Fruit fly (Drosophila melanogaster) whole organism, embryonic: ENCODE results near the gene CG7173.

Experiments used
- Adf1 ChIP-seq: fragments of 200-800 bp; sonication (Bioruptor generic); IDR thresholded peaks from 2 replicates; pipeline ENCODE4 v1.3.6; 2022; ENCODE audit warnings: missing biosample characterization, missing genetic modification characterization
- Atf3 ChIP-seq: fragments of 200-800 bp; sonication (Bioruptor generic); optimal IDR thresholded peaks from 3 replicates; lab custom pipeline; 2016; ENCODE audit warnings: missing biosample characterization, missing genetic modification characterization
- CG10543 ChIP-seq: fragments of 200-800 bp; sonication (Bioruptor generic); optimal IDR thresholded peaks from 3 replicates; lab custom pipeline; 2017; ENCODE audit warnings: missing biosample characterization, mild to moderate bottlenecking, missing genetic modification characterization, moderate library complexity
- CG11504 ChIP-seq: fragments of 200-800 bp; sonication (Bioruptor generic); optimal IDR thresholded peaks from 3 replicates; lab custom pipeline; 2019; ENCODE audit warnings: missing biosample characterization, mild to moderate bottlenecking, missing genetic modification characterization, moderate library complexity
- CG12155 ChIP-seq: fragments of 200-800 bp; sonication (Bioruptor generic); optimal IDR thresholded peaks from 3 replicates; lab custom pipeline; 2016; ENCODE audit warnings: missing biosample characterization, missing genetic modification characterization
- CG12236 ChIP-seq: fragments of 200-800 bp; sonication (Bioruptor generic); optimal IDR thresholded peaks from 2 replicates; lab custom pipeline; 2016; ENCODE audit warnings: missing biosample characterization, missing genetic modification characterization
- CG13624 ChIP-seq: fragments of 200-800 bp; sonication (Bioruptor generic); optimal IDR thresholded peaks from 2 replicates; lab custom pipeline; 2016; ENCODE audit warnings: missing biosample characterization, missing genetic modification characterization
- CG14860 ChIP-seq: fragments of 200-800 bp; sonication (Bioruptor generic); IDR thresholded peaks from 3 replicates; pipeline ENCODE4 v1.3.6; 2022; ENCODE audit warnings: missing biosample characterization, missing genetic modification characterization; ENCODE audit not compliant: partially characterized antibody
- CG15269 ChIP-seq: fragments of 200-800 bp; sonication (Bioruptor generic); optimal IDR thresholded peaks from 2 replicates; lab custom pipeline; 2018; ENCODE audit warnings: missing biosample characterization, mild to moderate bottlenecking, missing genetic modification characterization, moderate library complexity
- CG17359 ChIP-seq: fragments of 200-800 bp; sonication (Bioruptor generic); optimal IDR thresholded peaks from 3 replicates; lab custom pipeline; 2018; ENCODE audit warnings: missing biosample characterization, mild to moderate bottlenecking, missing genetic modification characterization, moderate library complexity
- CG31441 ChIP-seq: fragments of 200-800 bp; sonication (Bioruptor generic); IDR thresholded peaks from 2 replicates; pipeline ENCODE4 v1.3.6; 2022; ENCODE audit warnings: missing biosample characterization, missing genetic modification characterization
- CG3163 ChIP-seq: fragments of 200-800 bp; sonication (Bioruptor generic); optimal IDR thresholded peaks from 3 replicates; lab custom pipeline; 2016; ENCODE audit warnings: missing biosample characterization, missing genetic modification characterization
- CG34376 ChIP-seq: fragments of 200-800 bp; sonication (Bioruptor generic); optimal IDR thresholded peaks from 2 replicates; lab custom pipeline; 2018; ENCODE audit warnings: missing biosample characterization, mild to moderate bottlenecking, missing genetic modification characterization
- CG34422 ChIP-seq: fragments of 200-800 bp; sonication (Bioruptor generic); IDR thresholded peaks from 3 replicates; pipeline ENCODE4 v1.3.6; 2022; ENCODE audit warnings: missing biosample characterization, missing genetic modification characterization
- CG5953 ChIP-seq: fragments of 200-800 bp; sonication (Bioruptor generic); IDR thresholded peaks from 2 replicates; pipeline ENCODE4 v1.3.6; 2022; ENCODE audit warnings: missing biosample characterization, missing genetic modification characterization
- CG6791 ChIP-seq: fragments of 200-800 bp; sonication (Bioruptor generic); IDR thresholded peaks from 3 replicates; pipeline ENCODE4 v1.3.6; 2022; ENCODE audit warnings: missing biosample characterization, missing genetic modification characterization; ENCODE audit not compliant: partially characterized antibody
- CG8478 ChIP-seq: fragments of >200 bp; optimal IDR thresholded peaks from 2 replicates; lab custom pipeline; 2018
- CG9437 ChIP-seq: fragments of 200-800 bp; sonication (Bioruptor generic); optimal IDR thresholded peaks from 2 replicates; lab custom pipeline; 2018; ENCODE audit warnings: missing biosample characterization, mild to moderate bottlenecking, missing genetic modification characterization
- CG9727 ChIP-seq: fragments of 200-800 bp; sonication (Bioruptor generic); optimal IDR thresholded peaks from 3 replicates; lab custom pipeline; 2017; ENCODE audit warnings: missing biosample characterization, mild to moderate bottlenecking, missing genetic modification characterization
- CHES-1-like ChIP-seq: fragments of 200-800 bp; sonication (Bioruptor generic); optimal IDR thresholded peaks from 2 replicates; lab custom pipeline; 2016; ENCODE audit warnings: missing biosample characterization, missing genetic modification characterization
- D19A ChIP-seq: fragments of 200-800 bp; optimal IDR thresholded peaks from 3 replicates; lab custom pipeline; 2019; ENCODE audit warnings: missing biosample characterization, mild to moderate bottlenecking, missing genetic modification characterization, moderate library complexity
- Deaf1 ChIP-seq: fragments of 200-800 bp; optimal IDR thresholded peaks from 3 replicates; lab custom pipeline; 2019; ENCODE audit warnings: missing biosample characterization, mild to moderate bottlenecking, missing genetic modification characterization, moderate library complexity
- Dek ChIP-seq: fragments of 200-800 bp; sonication (Bioruptor generic); optimal IDR thresholded peaks from 3 replicates; lab custom pipeline; 2019; ENCODE audit warnings: missing biosample characterization, mild to moderate bottlenecking, missing genetic modification characterization, moderate library complexity
- Fer2 ChIP-seq: fragments of 200-800 bp; sonication (Bioruptor generic); optimal IDR thresholded peaks from 2 replicates; lab custom pipeline; 2018; ENCODE audit warnings: missing biosample characterization, mild to moderate bottlenecking, missing genetic modification characterization, moderate library complexity
- GATAe ChIP-seq: fragments of 200-800 bp; sonication (Bioruptor generic); conservative IDR thresholded peaks from 2 replicates; pipeline ENCODE4 v1.3.6; 2022; ENCODE audit warnings: missing biosample characterization, missing genetic modification characterization
- Hmx ChIP-seq: fragments of 200-800 bp; sonication (Bioruptor generic); optimal IDR thresholded peaks from 2 replicates; lab custom pipeline; 2016; ENCODE audit warnings: missing biosample characterization, missing genetic modification characterization
- Hr51 ChIP-seq, 2 experiments: fragments of 200-800 bp; sonication (Bioruptor generic); optimal IDR thresholded peaks; 2 replicates in 1 of 2; 3 replicates in 1 of 2; lab custom pipeline; 2016 to 2018; ENCODE audit warnings: missing biosample characterization in 2 of 2, missing genetic modification characterization in 2 of 2, mild to moderate bottlenecking in 1 of 2, moderate library complexity in 1 of 2
- Meics ChIP-seq: fragments of 200-800 bp; sonication (Bioruptor generic); optimal IDR thresholded peaks from 2 replicates; lab custom pipeline; 2017; ENCODE audit warnings: missing biosample characterization, mild to moderate bottlenecking, missing genetic modification characterization
- PHDP ChIP-seq: fragments of 200-800 bp; sonication (Bioruptor generic); optimal IDR thresholded peaks from 3 replicates; lab custom pipeline; 2018; ENCODE audit warnings: missing biosample characterization, mild to moderate bottlenecking, missing genetic modification characterization, moderate library complexity
- Trl ChIP-seq, 3 experiments: fragments of >200 bp in 2 of 3; fragments of 200-800 bp in 1 of 3; sonication (Bioruptor generic) in 1 of 3; optimal IDR thresholded peaks; 2 replicates in 1 of 3; 3 replicates in 2 of 3; lab custom pipeline; 2016 to 2017; ENCODE audit warnings: missing biosample characterization in 1 of 3, missing genetic modification characterization in 1 of 3
- ase ChIP-seq: fragments of 200-800 bp; sonication (Bioruptor generic); IDR thresholded peaks from 3 replicates; pipeline ENCODE4 v1.3.6; 2022; ENCODE audit warnings: missing biosample characterization, missing genetic modification characterization
- az2 ChIP-seq: fragments of 200-800 bp; sonication (Bioruptor generic); optimal IDR thresholded peaks from 3 replicates; lab custom pipeline; 2016; ENCODE audit warnings: missing biosample characterization, missing genetic modification characterization
- cad ChIP-seq: fragments of >200 bp; optimal IDR thresholded peaks from 2 replicates; lab custom pipeline; 2017; ENCODE audit warnings: missing biosample characterization, missing genetic modification characterization
- ci ChIP-seq: fragments of 200-800 bp; sonication (Bioruptor generic); IDR thresholded peaks from 3 replicates; pipeline ENCODE4 v1.3.6; 2022; ENCODE audit warnings: missing biosample characterization, missing genetic modification characterization
- crc ChIP-seq: fragments of 200-800 bp; sonication (Bioruptor generic); optimal IDR thresholded peaks from 2 replicates; lab custom pipeline; 2016; ENCODE audit warnings: missing biosample characterization, missing genetic modification characterization
- eve ChIP-seq, 2 experiments: fragments of >200 bp; optimal IDR thresholded peaks; 2 replicates each; lab custom pipeline; 2017; ENCODE audit warnings: missing biosample characterization in 2 of 2, missing genetic modification characterization in 2 of 2
- gcm2 ChIP-seq: fragments of 200-800 bp; sonication (Bioruptor generic); optimal IDR thresholded peaks from 2 replicates; lab custom pipeline; 2016; ENCODE audit warnings: missing biosample characterization, missing genetic modification characterization
- odd ChIP-seq: fragments of 200-800 bp; sonication (Bioruptor generic); optimal IDR thresholded peaks from 2 replicates; lab custom pipeline; 2017; ENCODE audit warnings: missing biosample characterization, mild to moderate bottlenecking, missing genetic modification characterization
- org-1 ChIP-seq: fragments of 200-800 bp; sonication (Bioruptor generic); optimal IDR thresholded peaks from 2 replicates; lab custom pipeline; 2017; ENCODE audit warnings: missing biosample characterization, missing genetic modification characterization
- pan ChIP-seq, 4 experiments: fragments of >200 bp in 3 of 4; fragments of 200-800 bp in 1 of 4; sonication (Bioruptor generic) in 1 of 4; optimal IDR thresholded peaks in 3 of 4; IDR thresholded peaks in 1 of 4; 2 replicates each; pipeline versions ENCODE4 v1.3.6 to Lab custom; 2017 to 2022; ENCODE audit warnings: missing biosample characterization in 2 of 4, missing genetic modification characterization in 2 of 4, mixed read lengths in 1 of 4
- phol ChIP-seq: fragments of 200-800 bp; sonication (Bioruptor generic); optimal IDR thresholded peaks from 3 replicates; lab custom pipeline; 2018; ENCODE audit warnings: missing biosample characterization, mild to moderate bottlenecking, missing genetic modification characterization, moderate library complexity
- ranshi ChIP-seq: fragments of 200-800 bp; sonication (Bioruptor generic); IDR thresholded peaks from 2 replicates; pipeline ENCODE4 v1.3.6; 2022; ENCODE audit warnings: missing biosample characterization, missing genetic modification characterization
- sens-2 ChIP-seq: fragments of 200-800 bp; sonication (Bioruptor generic); IDR thresholded peaks from 2 replicates; pipeline ENCODE4 v1.3.6; 2022; ENCODE audit warnings: missing biosample characterization, missing genetic modification characterization
- sr ChIP-seq: fragments of 200-800 bp; sonication (Bioruptor generic); IDR thresholded peaks from 3 replicates; pipeline ENCODE4 v1.3.6; 2022; ENCODE audit warnings: missing biosample characterization, missing genetic modification characterization
- tap ChIP-seq: fragments of 200-800 bp; optimal IDR thresholded peaks from 3 replicates; lab custom pipeline; 2019; ENCODE audit warnings: missing biosample characterization, mild to moderate bottlenecking, missing genetic modification characterization, moderate library complexity
- toy ChIP-seq: fragments of 200-800 bp; sonication (Bioruptor generic); IDR thresholded peaks from 2 replicates; pipeline ENCODE4 v1.3.6; 2022; ENCODE audit warnings: missing biosample characterization, missing genetic modification characterization
- trem ChIP-seq: fragments of 200-800 bp; optimal IDR thresholded peaks from 3 replicates; lab custom pipeline; 2019; ENCODE audit warnings: missing biosample characterization, mild to moderate bottlenecking, missing genetic modification characterization, moderate library complexity
- ttk ChIP-seq: fragments of 200-800 bp; sonication (Bioruptor generic); IDR thresholded peaks from 2 replicates; pipeline ENCODE4 v2.1.2; 2022; ENCODE audit warnings: missing biosample characterization, missing genetic modification characterization
- usp ChIP-seq: fragments of >200 bp; optimal IDR thresholded peaks from 2 replicates; lab custom pipeline; 2017; ENCODE audit warnings: missing biosample characterization, missing genetic modification characterization
- zf30C ChIP-seq: fragments of 200-800 bp; sonication (Bioruptor generic); optimal IDR thresholded peaks from 3 replicates; lab custom pipeline; 2018; ENCODE audit warnings: missing biosample characterization, mild to moderate bottlenecking, missing genetic modification characterization

Gene CG7173

DNA sequence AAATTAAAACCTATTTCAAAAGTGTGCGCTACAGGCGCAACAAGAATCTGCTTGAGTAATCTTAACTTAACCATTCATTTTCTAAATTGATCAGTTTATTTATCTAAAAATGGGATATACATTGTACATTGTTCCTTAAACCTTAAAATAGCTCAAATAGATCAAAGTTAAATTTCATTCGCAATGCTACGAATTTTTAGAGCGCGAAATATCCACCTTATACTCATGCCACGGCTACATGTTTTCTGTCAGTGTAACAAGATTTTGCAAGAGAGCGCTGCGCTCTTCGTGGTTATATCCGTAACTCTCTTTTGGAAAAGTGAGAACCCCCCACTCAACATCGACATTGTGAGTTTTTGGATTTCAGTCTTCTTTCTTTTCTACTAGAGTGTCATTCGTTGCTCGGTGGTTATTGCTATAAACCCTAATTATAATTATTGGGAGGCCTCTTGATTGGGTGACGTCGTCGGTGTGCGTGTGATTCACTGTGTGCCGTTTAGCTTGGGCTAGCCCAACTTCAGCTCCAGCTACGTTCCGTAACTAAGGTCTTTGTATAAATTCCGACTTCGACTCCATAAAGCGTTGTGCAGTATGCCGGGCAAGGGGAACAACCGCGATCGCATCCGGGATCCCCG lies 48.4 kb downstream of the CG7173 start (continued):
- no peak for TF ChIP-seq CHES-1-like (GFP tag; lab: Kevin White, UChicago)
- peak; percentile 38 for TF ChIP-seq CG17359
- no peak for TF ChIP-seq CG5953 (GFP tag; lab: Robert Waterston, UW)
- TF ChIP-seq CG14860 (GFP tag; lab: Robert Waterston, UW), result no peak
- peak; percentile 32 for TF ChIP-seq D19A
- TF ChIP-seq CG34376 (GFP tag; lab: Kevin White, UChicago), result peak; percentile 16
- no peak; the same call in 1 of the 2 replicates for TF ChIP-seq CG31441 (GFP tag; lab: Robert Waterston, UW)
- no peak for TF ChIP-seq sens-2 (GFP tag; lab: Robert Waterston, UW)
- TF ChIP-seq Dek (tag; lab: Kevin White, UChicago), result no peak
- no peak for TF ChIP-seq Fer2
- TF ChIP-seq pan (optimal IDR thresholded peaks at IDR 0.05; lab: Kevin White, UChicago), result no peak
- TF ChIP-seq pan (GFP tag; optimal IDR thresholded peaks at IDR 0.05 in 1 of 2, IDR thresholded peaks at IDR 0.05 in 1 of 2), result no peak
- no peak for TF ChIP-seq sr (GFP tag; lab: Robert Waterston, UW)
- peak; percentile 43 for TF ChIP-seq tap
- TF ChIP-seq gcm2 (GFP tag; lab: Kevin White, UChicago), result no peak
- peak; percentile 71; the same call in 2 of the 3 replicates for TF ChIP-seq ci (GFP tag; lab: Robert Waterston, UW)
- TF ChIP-seq CG12236 (GFP tag; lab: Kevin White, UChicago), result no peak
- TF ChIP-seq usp, result no peak
- TF ChIP-seq az2 (GFP tag; lab: Kevin White, UChicago), result peak; percentile 23
- TF ChIP-seq CG6791 (GFP tag; lab: Robert Waterston, UW), result 0 out of 3 replicates have a peak, but pooled peaks have one; percentile 26
- TF ChIP-seq PHDP (tag; lab: Kevin White, UChicago), result peak; percentile 67
- TF ChIP-seq toy, result no peak
- peak; percentile 15 for TF ChIP-seq CG9727 (GFP tag; lab: Kevin White, UChicago)
- no peak for TF ChIP-seq Adf1 (GFP tag; lab: Robert Waterston, UW)
- peak; percentile 63 to 74 for TF ChIP-seq Trl (optimal IDR thresholded peaks at IDR 0.05; lab: Kevin White, UChicago)
- peak; percentile 14 for TF ChIP-seq Trl (GFP tag; optimal IDR thresholded peaks at IDR 0.05; lab: Kevin White, UChicago)
- TF ChIP-seq CG13624 (GFP tag; lab: Kevin White, UChicago), result peak; percentile 9
- TF ChIP-seq CG34422 (GFP tag; lab: Robert Waterston, UW), result no peak
- no peak for TF ChIP-seq ttk (GFP tag; lab: Robert Waterston, UW)
- no peak for TF ChIP-seq CG8478 (lab: Kevin White, UChicago)
- TF ChIP-seq CG9437 (GFP tag; lab: Kevin White, UChicago), result peak; percentile 19
- TF ChIP-seq CG3163 (GFP tag; lab: Kevin White, UChicago), result peak; percentile 93
- no peak for TF ChIP-seq trem
- TF ChIP-seq eve (GFP tag; optimal IDR thresholded peaks at IDR 0.05; lab: Kevin White, UChicago), result no peak
- TF ChIP-seq GATAe (GFP tag; lab: Robert Waterston, UW), result no peak
- peak; percentile 16 for TF ChIP-seq CG12155 (GFP tag; lab: Kevin White, UChicago)
- TF ChIP-seq Hr51 (GFP tag; optimal IDR thresholded peaks at IDR 0.05; lab: Kevin White, UChicago), result peak in 1 of 2 experiments; percentile 49
- peak; percentile 53 for TF ChIP-seq CG15269 (tag; lab: Kevin White, UChicago)
- TF ChIP-seq CG11504 (tag; lab: Kevin White, UChicago), result peak; percentile 62
- peak; percentile 82 for TF ChIP-seq zf30C
- no peak for TF ChIP-seq Deaf1
- no peak for TF ChIP-seq Hmx (GFP tag; lab: Kevin White, UChicago)
- TF ChIP-seq crc (GFP tag; lab: Kevin White, UChicago), result no peak
- TF ChIP-seq cad (GFP tag; lab: Kevin White, UChicago), result no peak
- no peak for TF ChIP-seq CG10543 (GFP tag; lab: Kevin White, UChicago)
- TF ChIP-seq odd (GFP tag; lab: Kevin White, UChicago), result no peak
- TF ChIP-seq org-1 (GFP tag; lab: Kevin White, UChicago), result no peak
- TF ChIP-seq Atf3, result peak; percentile 49
- peak; percentile 47 for TF ChIP-seq Meics (GFP tag; lab: Kevin White, UChicago)
- TF ChIP-seq ase, result no peak
- peak; percentile 39 for TF ChIP-seq phol (tag; lab: Kevin White, UChicago)
- TF ChIP-seq ranshi (GFP tag; lab: Robert Waterston, UW), result no peak
